Fruit fly (Drosophila melanogaster): ENCODE data around the gene sn.
A peak's percentile ranks its signal among the peaks of the same experiment; 100 is the strongest.

The sn gene

dm6 chrX:7975516-7976257 is 11.9 kb downstream of the sn start (continued):
- no peak for TF ChIP-seq crc (GFP tag; optimal IDR thresholded peaks at IDR 0.05)
- no peak for TF ChIP-seq bigmax (GFP tag; optimal IDR thresholded peaks at IDR 0.05)
- no peak for TF ChIP-seq ash1 (GFP tag; optimal IDR thresholded peaks at IDR 0.05)
- no peak for TF ChIP-seq Doc3 (GFP tag; IDR thresholded peaks at IDR 0.05; ENCODE audit: partially characterized antibody)
- no peak for TF ChIP-seq shn (GFP tag; optimal IDR thresholded peaks at IDR 0.05)
- no peak for TF ChIP-seq Six4 (GFP tag; optimal IDR thresholded peaks at IDR 0.05)
- no peak for TF ChIP-seq NFAT (GFP tag; IDR thresholded peaks at IDR 0.05)
- TF ChIP-seq Sox102F (GFP tag; optimal IDR thresholded peaks at IDR 0.05) = peak; percentile 77
- no peak for TF ChIP-seq Atf3 (GFP tag; optimal IDR thresholded peaks at IDR 0.05)
- no peak for TF ChIP-seq sug (tag; optimal IDR thresholded peaks at IDR 0.05)
- TF ChIP-seq CG8359 (GFP tag; optimal IDR thresholded peaks at IDR 0.05; ENCODE audit: borderline replicate concordance) = no peak
- TF ChIP-seq CG34422 (GFP tag; IDR thresholded peaks at IDR 0.05) = no peak
- TF ChIP-seq MTF-1 (GFP tag; optimal IDR thresholded peaks at IDR 0.05; ENCODE audit: borderline replicate concordance) = no peak
- no peak for TF ChIP-seq Neu2 (GFP tag; optimal IDR thresholded peaks at IDR 0.05; ENCODE audit: borderline replicate concordance)
- TF ChIP-seq esg (GFP tag; conservative IDR thresholded peaks at IDR 0.05) = no peak
- TF ChIP-seq ftz-f1 (GFP tag; optimal IDR thresholded peaks at IDR 0.05) = no peak
- no peak for TF ChIP-seq knrl (GFP tag; IDR thresholded peaks at IDR 0.05; ENCODE audit: partially characterized antibody)
- TF ChIP-seq CG8089 (GFP tag; optimal IDR thresholded peaks at IDR 0.05) = no peak
- no peak for TF ChIP-seq CHES-1-like (GFP tag; optimal IDR thresholded peaks at IDR 0.05)
- TF ChIP-seq CG9215 (GFP tag; IDR thresholded peaks at IDR 0.05) = no peak
- peak; percentile 32; the same call in 1 of the 3 replicates for TF ChIP-seq row (GFP tag; IDR thresholded peaks at IDR 0.05)
- no peak for TF ChIP-seq Hr78 (GFP tag; optimal IDR thresholded peaks at IDR 0.05)
- peak in 1 of 2 experiments; percentile 73 for TF ChIP-seq bsh (GFP tag; optimal IDR thresholded peaks at IDR 0.05)
- TF ChIP-seq CG9932 (GFP tag; IDR thresholded peaks at IDR 0.05) = no peak
- no peak for TF ChIP-seq CG9727 (GFP tag; optimal IDR thresholded peaks at IDR 0.05)
- no peak for TF ChIP-seq kah (GFP tag; optimal IDR thresholded peaks at IDR 0.05)
- no peak for TF ChIP-seq CG14050 (GFP tag; IDR thresholded peaks at IDR 0.05)
- no peak for TF ChIP-seq Hr39 (optimal IDR thresholded peaks at IDR 0.05)
- TF ChIP-seq CG8765 (GFP tag; IDR thresholded peaks at IDR 0.05) = no peak
- TF ChIP-seq B-H2 (GFP tag; optimal IDR thresholded peaks at IDR 0.05) = no peak
- TF ChIP-seq CG15696 (tag; optimal IDR thresholded peaks at IDR 0.05) = no peak
- TF ChIP-seq Rx (GFP tag; IDR thresholded peaks at IDR 0.05) = no peak
- no peak for TF ChIP-seq Nf-YA (GFP tag; IDR thresholded peaks at IDR 0.05)
- TF ChIP-seq tgo (GFP tag; IDR thresholded peaks at IDR 0.05) = no peak; the same call in 2 of the 3 replicates
- TF ChIP-seq jing (GFP tag; optimal IDR thresholded peaks at IDR 0.05) = no peak
- no peak for TF ChIP-seq H15 (GFP tag; IDR thresholded peaks at IDR 0.05)
- peak; percentile 7 for TF ChIP-seq CG10654 (GFP tag; optimal IDR thresholded peaks at IDR 0.05)
- TF ChIP-seq fd96Cb (tag; optimal IDR thresholded peaks at IDR 0.05) = peak; percentile 39
- no peak for TF ChIP-seq tll (GFP tag; optimal IDR thresholded peaks at IDR 0.05)
- TF ChIP-seq Lhr (GFP tag; optimal IDR thresholded peaks at IDR 0.05) = no peak
- peak; percentile 30; the same call in 1 of the 2 replicates for TF ChIP-seq CG31441 (GFP tag; IDR thresholded peaks at IDR 0.05)
- TF ChIP-seq CG14667 (GFP tag; IDR thresholded peaks at IDR 0.05) = no peak
- TF ChIP-seq Dip2 (GFP tag; IDR thresholded peaks at IDR 0.05) = no peak
- no peak for TF ChIP-seq ken (GFP tag; IDR thresholded peaks at IDR 0.05)
- no peak for TF ChIP-seq CG32532 (GFP tag; IDR thresholded peaks at IDR 0.05)
- TF ChIP-seq CG17802 (tag; optimal IDR thresholded peaks at IDR 0.05) = no peak
- TF ChIP-seq z (GFP tag; IDR thresholded peaks at IDR 0.05) = no peak
- TF ChIP-seq CG7786 (GFP tag; optimal IDR thresholded peaks at IDR 0.05) = no peak
- TF ChIP-seq Dll (GFP tag; IDR thresholded peaks at IDR 0.05; ENCODE audit: partially characterized antibody) = no peak
- peak; percentile 38 for TF ChIP-seq CG7839 (tag; optimal IDR thresholded peaks at IDR 0.05)

Data from whole organism, embryonic.